Worm (Caenorhabditis elegans): Measurements from ENCODE around the gene F55G7.5.

The F55G7.5 gene

DNA sequence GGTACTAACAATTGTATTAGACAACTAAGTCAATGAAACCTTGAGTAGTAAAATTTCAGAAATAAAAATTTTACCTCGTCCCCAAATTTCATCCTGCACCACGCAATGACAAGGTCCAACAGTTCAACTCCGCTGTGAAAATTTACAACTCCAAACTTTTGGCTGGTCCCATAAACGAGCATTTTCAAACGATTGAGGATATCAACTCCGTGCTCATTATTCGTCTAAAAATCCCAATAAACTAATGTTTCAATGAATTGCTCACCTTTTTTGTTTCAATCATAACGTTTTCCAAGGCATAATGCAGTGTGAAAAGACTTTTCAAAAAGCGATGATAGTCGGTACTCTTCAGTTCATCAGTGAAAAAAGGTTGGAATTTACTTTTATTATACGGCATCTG, 32.1 kb downstream of the F55G7.5 start:
- TF ChIP-seq F55B11.4 (tag; optimal IDR thresholded peaks at IDR 0.05; ENCODE audit: borderline replicate concordance, insufficient read depth), result no peak
- no peak for TF ChIP-seq rec-8 (tag; optimal IDR thresholded peaks at IDR 0.05)
- no peak for TF ChIP-seq F39B2.1 (GFP tag; IDR thresholded peaks at IDR 0.05)
- no peak for TF ChIP-seq F49E8.2 (tag; optimal IDR thresholded peaks at IDR 0.05; ENCODE audit: insufficient read depth)
- TF ChIP-seq ztf-3 (GFP tag; optimal IDR thresholded peaks at IDR 0.05), result no peak
- no peak for TF ChIP-seq lsy-27 (tag; optimal IDR thresholded peaks at IDR 0.05; ENCODE audit: borderline replicate concordance, insufficient read depth)
- TF ChIP-seq bed-1 (GFP tag; IDR thresholded peaks at IDR 0.05), result no peak
- TF ChIP-seq ztf-25 (GFP tag; IDR thresholded peaks at IDR 0.05), result no peak

DNA sequence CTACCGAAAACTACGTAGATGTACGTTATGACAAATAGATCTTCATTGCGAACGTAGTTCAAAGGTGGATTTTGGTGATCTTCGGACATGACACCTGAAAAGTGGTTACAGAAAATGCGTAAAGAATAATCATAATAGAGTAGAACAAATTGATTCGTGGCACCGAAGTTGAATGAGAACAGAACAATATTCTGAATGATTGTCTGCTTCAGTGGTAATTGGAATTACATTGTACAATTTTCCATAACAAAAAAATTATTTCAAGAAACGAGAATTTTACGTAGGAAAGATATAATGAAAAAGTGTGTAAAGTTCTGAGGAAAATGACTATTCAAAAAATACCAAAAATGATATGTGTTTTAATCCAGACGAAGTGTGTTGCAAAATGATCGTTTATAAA, 36.1 kb downstream of the F55G7.5 start, which contains the start of gene Y62H9A.10:
Gene Y62H9A.10, minus strand, starts transcription at position 101 of the 400 bp plus-strand sequence.
- TF ChIP-seq C17E4.6 (GFP tag; IDR thresholded peaks at IDR 0.05), result no peak
- TF ChIP-seq rec-8 (tag; optimal IDR thresholded peaks at IDR 0.05), result no peak
- no peak for TF ChIP-seq gei-17 (GFP tag; optimal IDR thresholded peaks at IDR 0.05)
- TF ChIP-seq somi-1 (GFP tag; optimal IDR thresholded peaks at IDR 0.05), result no peak
- no peak for TF ChIP-seq mxl-1 (tag; optimal IDR thresholded peaks at IDR 0.05)
- TF ChIP-seq mel-28 (tag; optimal IDR thresholded peaks at IDR 0.05; ENCODE audit: borderline replicate concordance), result no peak
- TF ChIP-seq aptf-2 (GFP tag; conservative IDR thresholded peaks at IDR 0.05), result no peak
- no peak for TF ChIP-seq lin-40 (tag; optimal IDR thresholded peaks at IDR 0.05)
- TF ChIP-seq F57A8.1 (GFP tag; optimal IDR thresholded peaks at IDR 0.05), result no peak
- TF ChIP-seq Y67H2A.10 (GFP tag; conservative IDR thresholded peaks at IDR 0.05), result no peak
- TF ChIP-seq ztf-28 (GFP tag; IDR thresholded peaks at IDR 0.05), result no peak

DNA sequence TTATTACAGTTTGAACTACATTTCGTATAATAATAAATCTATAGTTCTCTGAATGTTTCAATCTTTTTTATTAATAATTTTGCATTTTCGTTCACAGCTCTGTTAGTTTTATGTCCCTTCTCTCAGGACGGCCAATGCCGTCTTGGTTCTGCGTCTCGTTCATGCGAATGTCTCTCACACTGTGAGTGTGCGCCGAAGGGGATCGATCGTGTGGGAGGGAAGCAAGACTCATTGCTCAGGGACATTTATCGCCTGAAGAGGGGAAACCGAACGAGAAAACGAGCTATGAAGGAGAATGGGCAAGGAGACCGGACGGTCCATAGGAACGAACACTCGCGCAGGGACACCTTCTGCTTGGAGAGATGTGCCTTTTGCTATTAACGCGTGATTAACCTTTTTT, 39.7 kb downstream of the F55G7.5 start:
- TF ChIP-seq sdz-38 (tag; optimal IDR thresholded peaks at IDR 0.05) (no peak), hmg-20 (GFP tag; IDR thresholded peaks at IDR 0.05) (no peak), B0035.1 (tag; optimal IDR thresholded peaks at IDR 0.05) (no peak), ama-1 (optimal IDR thresholded peaks at IDR 0.05) (no peak), ama-1 (GFP tag; optimal IDR thresholded peaks at IDR 0.05) (no peak), xnd-1 (tag; optimal IDR thresholded peaks at IDR 0.05) (no peak), ztf-6 (GFP tag; IDR thresholded peaks at IDR 0.05) (no peak)

DNA sequence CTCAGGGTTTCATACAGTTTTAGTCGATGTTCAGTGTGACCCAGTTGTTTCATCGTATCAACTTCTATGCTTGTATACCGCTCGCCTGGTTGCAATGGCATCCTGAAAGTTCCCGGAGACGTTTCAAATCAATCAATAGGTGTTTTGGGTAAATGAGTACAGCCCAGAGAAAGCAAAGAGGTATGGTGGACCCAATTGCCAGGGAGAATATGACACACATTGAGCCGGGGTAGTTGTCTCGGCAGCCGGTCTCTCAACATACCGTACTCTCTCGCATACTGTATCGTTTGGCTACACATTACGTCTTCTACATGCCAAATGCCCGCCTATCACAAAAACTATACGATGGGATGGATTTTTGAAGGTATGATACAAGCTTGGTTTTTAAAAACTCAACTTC, 40.7 kb downstream of the F55G7.5 start, which contains the start of gene Y62H9A.9:
Gene Y62H9A.9, minus strand, starts transcription at position 101 of the 400 bp plus-strand sequence.
- TF ChIP-seq ceh-91 (GFP tag; IDR thresholded peaks at IDR 0.05), result no peak
- no peak for TF ChIP-seq F52B5.7 (tag; optimal IDR thresholded peaks at IDR 0.05)
- TF ChIP-seq Y53F4B.3 (GFP tag; IDR thresholded peaks at IDR 0.05), result no peak
- TF ChIP-seq tlf-1 (GFP tag; optimal IDR thresholded peaks at IDR 0.05), result no peak
- no peak for TF ChIP-seq ztf-25 (GFP tag; IDR thresholded peaks at IDR 0.05)
- TF ChIP-seq nhr-90 (tag; optimal IDR thresholded peaks at IDR 0.05), result no peak
- no peak for TF ChIP-seq tbx-9 (tag; optimal IDR thresholded peaks at IDR 0.05; ENCODE audit: borderline replicate concordance)
- no peak for TF ChIP-seq zim-3 (tag; optimal IDR thresholded peaks at IDR 0.05)
- TF ChIP-seq mxl-1 (tag; optimal IDR thresholded peaks at IDR 0.05), result no peak
- no peak for TF ChIP-seq efl-1 (GFP tag; optimal IDR thresholded peaks at IDR 0.05)

DNA sequence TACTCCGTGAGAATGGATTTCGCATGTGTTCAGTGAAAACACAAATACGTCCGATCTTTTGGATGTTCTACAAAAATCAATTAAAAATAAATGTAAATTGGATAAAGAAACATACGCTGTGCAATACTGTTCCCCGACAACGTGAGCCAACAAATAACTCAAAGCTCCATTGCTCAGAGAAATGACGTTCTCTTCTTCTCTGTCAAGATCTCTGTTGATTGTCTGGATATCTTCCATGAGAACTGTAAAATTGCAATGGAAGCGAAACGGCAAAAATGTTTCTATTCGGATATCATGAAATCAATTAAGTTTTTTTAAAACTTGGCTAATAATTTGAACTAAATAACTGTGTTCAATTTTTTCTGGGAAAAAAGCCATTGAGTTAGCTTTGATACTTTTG, 42.0 kb downstream of the F55G7.5 start:
- TF ChIP-seq lin-35 (GFP tag; optimal IDR thresholded peaks at IDR 0.05) (no peak), madf-8 (GFP tag; conservative IDR thresholded peaks at IDR 0.05) (no peak), rcor-1 (GFP tag; IDR thresholded peaks at IDR 0.05) (no peak), Y79H2A.3 (GFP tag; conservative IDR thresholded peaks at IDR 0.05) (no peak), C17E4.6 (GFP tag; IDR thresholded peaks at IDR 0.05) (no peak), let-607 (tag; optimal IDR thresholded peaks at IDR 0.05) (no peak)
